Fruit fly (Drosophila melanogaster) whole organism, embryonic: ENCODE results near the gene hll.

Source experiments
- ATbp ChIP-seq: fragments of 200-800 bp; sonication (Bioruptor generic); optimal IDR thresholded peaks from 2 replicates; lab custom pipeline; 2017; ENCODE audit warnings: missing biosample characterization, mild to moderate bottlenecking, missing genetic modification characterization, missing genetic modification reagents
- Ada2b ChIP-seq: fragments of 200-800 bp; sonication (Bioruptor generic); IDR thresholded peaks from 2 replicates; pipeline ENCODE4 v1.3.6; 2022; ENCODE audit warnings: missing biosample characterization, missing genetic modification characterization
- Atf-2 ChIP-seq: fragments of 200-800 bp; sonication (Bioruptor generic); optimal IDR thresholded peaks from 2 replicates; lab custom pipeline; 2016; ENCODE audit warnings: missing biosample characterization, missing genetic modification characterization
- BtbVII ChIP-seq: fragments of 200-800 bp; sonication (Bioruptor generic); optimal IDR thresholded peaks from 3 replicates; lab custom pipeline; 2017; ENCODE audit warnings: missing biosample characterization, mild to moderate bottlenecking, missing genetic modification characterization
- CG10209 ChIP-seq: fragments of 200-800 bp; sonication (Bioruptor generic); optimal IDR thresholded peaks from 3 replicates; lab custom pipeline; 2017; ENCODE audit warnings: missing biosample characterization, mild to moderate bottlenecking, missing genetic modification characterization, missing genetic modification reagents
- CG1024 ChIP-seq: fragments of 200-800 bp; sonication (Bioruptor generic); IDR thresholded peaks from 2 replicates; pipeline ENCODE4 v1.3.6; 2022; ENCODE audit warnings: missing biosample characterization, missing genetic modification characterization
- CG10565 ChIP-seq: fragments of 200-800 bp; sonication (Bioruptor generic); optimal IDR thresholded peaks from 3 replicates; lab custom pipeline; 2016; ENCODE audit warnings: missing biosample characterization, mild to moderate bottlenecking, missing genetic modification characterization
- CG10959 ChIP-seq: fragments of 200-800 bp; sonication (Bioruptor generic); IDR thresholded peaks from 2 replicates; pipeline ENCODE4 v1.3.6; 2022; ENCODE audit warnings: missing biosample characterization, missing genetic modification characterization
- CG10979 ChIP-seq: fragments of 200-800 bp; sonication (Bioruptor generic); optimal IDR thresholded peaks from 2 replicates; lab custom pipeline; 2018; ENCODE audit warnings: missing biosample characterization, mild to moderate bottlenecking, missing genetic modification characterization, moderate library complexity
- CG11093 ChIP-seq: fragments of 200-800 bp; sonication (Bioruptor generic); IDR thresholded peaks from 3 replicates; pipeline ENCODE4 v1.3.6; 2022; ENCODE audit warnings: missing biosample characterization, missing genetic modification characterization
- CG14441 ChIP-seq: fragments of 200-800 bp; sonication (Bioruptor generic); IDR thresholded peaks from 2 replicates; pipeline ENCODE4 v1.3.6; 2022; ENCODE audit warnings: missing biosample characterization, missing genetic modification characterization
- CG14965 ChIP-seq: fragments of 200-800 bp; sonication (Bioruptor generic); optimal IDR thresholded peaks from 2 replicates; lab custom pipeline; 2016; ENCODE audit warnings: missing biosample characterization, missing genetic modification characterization, borderline replicate concordance
- CG15073 ChIP-seq: fragments of 200-800 bp; sonication (Bioruptor generic); optimal IDR thresholded peaks from 2 replicates; lab custom pipeline; 2016; ENCODE audit warnings: missing biosample characterization, missing genetic modification characterization
- CG15601 ChIP-seq: fragments of 200-800 bp; sonication (Bioruptor generic); optimal IDR thresholded peaks from 3 replicates; lab custom pipeline; 2019; ENCODE audit warnings: missing biosample characterization, mild to moderate bottlenecking, missing genetic modification characterization, moderate library complexity
- CG1602 ChIP-seq: fragments of 200-800 bp; sonication (Bioruptor generic); optimal IDR thresholded peaks from 3 replicates; lab custom pipeline; 2016; ENCODE audit warnings: missing biosample characterization, missing genetic modification characterization
- CG17802 ChIP-seq: fragments of 200-800 bp; sonication (Bioruptor generic); optimal IDR thresholded peaks from 2 replicates; lab custom pipeline; 2018; ENCODE audit warnings: missing biosample characterization, mild to moderate bottlenecking, missing genetic modification characterization, moderate library complexity
- CG17829 ChIP-seq: fragments of 200-800 bp; optimal IDR thresholded peaks from 2 replicates; lab custom pipeline; 2019; ENCODE audit warnings: missing biosample characterization, mild to moderate bottlenecking, missing genetic modification characterization, moderate library complexity
- CG18476 ChIP-seq: fragments of 200-800 bp; sonication (Bioruptor generic); optimal IDR thresholded peaks from 2 replicates; lab custom pipeline; 2016; ENCODE audit warnings: missing biosample characterization, mild to moderate bottlenecking, missing genetic modification characterization
- CG18764 ChIP-seq: fragments of 200-800 bp; sonication (Bioruptor generic); optimal IDR thresholded peaks from 3 replicates; lab custom pipeline; 2016; ENCODE audit warnings: missing biosample characterization, missing genetic modification characterization
- CG3065 ChIP-seq: fragments of 200-800 bp; sonication (Bioruptor generic); optimal IDR thresholded peaks from 2 replicates; lab custom pipeline; 2016; ENCODE audit warnings: missing biosample characterization, missing genetic modification characterization
- CG31365 ChIP-seq: fragments of 200-800 bp; sonication (Bioruptor generic); optimal IDR thresholded peaks from 2 replicates; lab custom pipeline; 2018; ENCODE audit warnings: missing biosample characterization, mild to moderate bottlenecking, missing genetic modification characterization
- CG34376 ChIP-seq: fragments of 200-800 bp; sonication (Bioruptor generic); optimal IDR thresholded peaks from 2 replicates; lab custom pipeline; 2018; ENCODE audit warnings: missing biosample characterization, mild to moderate bottlenecking, missing genetic modification characterization
- CG6654 ChIP-seq: fragments of 200-800 bp; sonication (Bioruptor generic); optimal IDR thresholded peaks from 2 replicates; lab custom pipeline; 2017; ENCODE audit warnings: missing biosample characterization, mild to moderate bottlenecking, missing genetic modification characterization
- CG6765 ChIP-seq: fragments of 200-800 bp; sonication (Bioruptor generic); optimal IDR thresholded peaks from 3 replicates; lab custom pipeline; 2017; ENCODE audit warnings: missing biosample characterization, mild to moderate bottlenecking, missing genetic modification characterization
- CG7357 ChIP-seq: fragments of 200-800 bp; sonication (Bioruptor generic); IDR thresholded peaks from 3 replicates; pipeline ENCODE4 v1.3.6; 2022; ENCODE audit warnings: missing biosample characterization, missing genetic modification characterization
- CG7839 ChIP-seq: fragments of 200-800 bp; sonication (Bioruptor generic); optimal IDR thresholded peaks from 3 replicates; lab custom pipeline; 2018; ENCODE audit warnings: missing biosample characterization, mild to moderate bottlenecking, missing genetic modification characterization, moderate library complexity
- CG8478 ChIP-seq: fragments of >200 bp; optimal IDR thresholded peaks from 2 replicates; lab custom pipeline; 2018
- Chrac-16 ChIP-seq: fragments of 200-800 bp; sonication (Bioruptor generic); optimal IDR thresholded peaks from 3 replicates; lab custom pipeline; 2016; ENCODE audit warnings: missing biosample characterization, missing genetic modification characterization
- Ets65A ChIP-seq: fragments of 200-800 bp; sonication (Bioruptor generic); peaks from one replicate; lab custom pipeline; 2016; ENCODE audit warnings: missing biosample characterization, missing genetic modification characterization
- Gug ChIP-seq: fragments of 200-800 bp; sonication (Bioruptor generic); IDR thresholded peaks from 4 replicates; pipeline ENCODE4 v1.3.6; 2022; ENCODE audit warnings: missing biosample characterization, missing genetic modification characterization
- H15 ChIP-seq: fragments of 200-800 bp; sonication (Bioruptor generic); IDR thresholded peaks from 3 replicates; pipeline ENCODE4 v1.3.6; 2022; ENCODE audit warnings: missing biosample characterization, missing genetic modification characterization
- HLH4C ChIP-seq: fragments of 200-800 bp; sonication (Bioruptor generic); IDR thresholded peaks from 3 replicates; pipeline ENCODE4 v1.3.6; 2022; ENCODE audit warnings: missing biosample characterization, missing genetic modification characterization; ENCODE audit not compliant: partially characterized antibody
- HLHmδ ChIP-seq: fragments of 200-800 bp; sonication (Bioruptor generic); optimal IDR thresholded peaks from 2 replicates; lab custom pipeline; 2018; ENCODE audit warnings: missing biosample characterization, mild to moderate bottlenecking, missing genetic modification characterization, moderate library complexity
- MBD-R2 ChIP-seq: fragments of 200-800 bp; sonication (Bioruptor generic); IDR thresholded peaks from 2 replicates; pipeline ENCODE4 v1.3.6; 2022; ENCODE audit warnings: missing biosample characterization, missing genetic modification characterization
- Mes4 ChIP-seq: fragments of 200-800 bp; sonication (Bioruptor generic); optimal IDR thresholded peaks from 2 replicates; lab custom pipeline; 2016; ENCODE audit warnings: missing biosample characterization, missing genetic modification characterization
- Ptx1 ChIP-seq: fragments of 200-800 bp; sonication (Bioruptor generic); IDR thresholded peaks from 2 replicates; pipeline ENCODE4 v1.3.6; 2022; ENCODE audit warnings: missing biosample characterization, missing genetic modification characterization
- Scr ChIP-seq: fragments of 200-800 bp; sonication (Bioruptor generic); IDR thresholded peaks from 2 replicates; pipeline ENCODE4 v1.3.6; 2022; ENCODE audit warnings: missing biosample characterization, missing genetic modification characterization; ENCODE audit not compliant: partially characterized antibody
- Sox102F ChIP-seq: fragments of 200-800 bp; sonication (Bioruptor generic); optimal IDR thresholded peaks from 2 replicates; lab custom pipeline; 2018; ENCODE audit warnings: missing biosample characterization, mild to moderate bottlenecking, missing genetic modification characterization, moderate library complexity
- Trl ChIP-seq, 3 experiments: fragments of >200 bp in 2 of 3; fragments of 200-800 bp in 1 of 3; sonication (Bioruptor generic) in 1 of 3; optimal IDR thresholded peaks; 2 replicates in 1 of 3; 3 replicates in 2 of 3; lab custom pipeline; 2016 to 2017; ENCODE audit warnings: missing biosample characterization in 1 of 3, missing genetic modification characterization in 1 of 3
- bigmax ChIP-seq: fragments of 200-800 bp; sonication (Bioruptor generic); optimal IDR thresholded peaks from 2 replicates; lab custom pipeline; 2018; ENCODE audit warnings: missing biosample characterization, mild to moderate bottlenecking, missing genetic modification characterization
- gce ChIP-seq: fragments of 200-800 bp; sonication (Bioruptor generic); IDR thresholded peaks from 3 replicates; pipeline ENCODE4 v1.3.6; 2022; ENCODE audit warnings: missing biosample characterization, missing genetic modification characterization
- kay ChIP-seq: fragments of 200-800 bp; sonication (Bioruptor generic); optimal IDR thresholded peaks from 2 replicates; lab custom pipeline; 2016; ENCODE audit warnings: missing biosample characterization, missing genetic modification characterization
- lilli ChIP-seq: fragments of 200-800 bp; sonication (Bioruptor generic); optimal IDR thresholded peaks from 3 replicates; lab custom pipeline; 2016; ENCODE audit warnings: missing biosample characterization, missing genetic modification characterization
- mirr ChIP-seq: fragments of 200-800 bp; sonication (Bioruptor generic); optimal IDR thresholded peaks from 3 replicates; lab custom pipeline; 2018; ENCODE audit warnings: missing biosample characterization, mild to moderate bottlenecking, missing genetic modification characterization
- pum ChIP-seq: fragments of 200-800 bp; sonication (Bioruptor generic); optimal IDR thresholded peaks from 2 replicates; lab custom pipeline; 2016; ENCODE audit warnings: missing biosample characterization, missing genetic modification characterization
- run ChIP-seq: fragments of 200-800 bp; sonication (Bioruptor generic); optimal IDR thresholded peaks from 3 replicates; lab custom pipeline; 2018; ENCODE audit warnings: missing biosample characterization, mild to moderate bottlenecking, missing genetic modification characterization
- sima ChIP-seq: fragments of 200-800 bp; sonication (Bioruptor generic); optimal IDR thresholded peaks from 2 replicates; lab custom pipeline; 2016; ENCODE audit warnings: missing biosample characterization, missing genetic modification characterization
- sr ChIP-seq: fragments of 200-800 bp; sonication (Bioruptor generic); IDR thresholded peaks from 3 replicates; pipeline ENCODE4 v1.3.6; 2022; ENCODE audit warnings: missing biosample characterization, missing genetic modification characterization
- tna ChIP-seq: fragments of 200-800 bp; sonication (Bioruptor generic); IDR thresholded peaks from 2 replicates; pipeline ENCODE4 v1.3.6; 2022; ENCODE audit warnings: missing biosample characterization, missing genetic modification characterization; ENCODE audit not compliant: partially characterized antibody
- tup ChIP-seq: fragments of 200-800 bp; sonication (Bioruptor generic); optimal IDR thresholded peaks from 2 replicates; lab custom pipeline; 2016; ENCODE audit warnings: missing biosample characterization, mild to moderate bottlenecking, missing genetic modification characterization, moderate library complexity

hll gene

DNA sequence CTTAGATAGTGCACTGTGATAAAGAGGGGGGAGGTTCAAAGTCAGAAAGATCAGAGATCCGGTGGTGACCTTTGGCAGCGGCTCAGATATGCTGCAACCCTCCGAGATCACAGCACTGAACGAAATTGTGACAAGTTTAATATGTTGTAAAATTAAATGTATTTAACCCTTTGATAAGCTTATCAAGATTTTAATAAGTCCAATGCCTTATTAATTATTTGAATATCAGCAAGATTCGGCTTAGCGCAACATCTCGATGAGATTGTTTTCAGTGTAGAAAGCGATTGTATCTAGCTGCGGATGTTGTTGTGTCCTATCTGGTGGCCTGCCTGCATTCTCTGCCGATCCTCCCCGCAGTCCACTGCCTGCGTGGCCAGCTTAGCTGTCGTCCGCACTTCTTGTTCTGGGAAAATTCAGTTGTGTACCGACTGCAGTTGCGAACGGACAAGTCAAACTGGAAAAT, 20.4 kb downstream of the hll start, which contains the start of gene NimC4 (continued):
- TF ChIP-seq gce (GFP tag; lab: Robert Waterston, UW) = peak; percentile 46; the same call in 1 of the 3 replicates
- TF ChIP-seq Sox102F (GFP tag; lab: Kevin White, UChicago) = peak; percentile 47
- peak; percentile 78 for TF ChIP-seq CG7839
- TF ChIP-seq mirr (GFP tag; lab: Kevin White, UChicago) = no peak
- TF ChIP-seq CG1602 (GFP tag; lab: Kevin White, UChicago) = peak; percentile 85
- TF ChIP-seq Trl (optimal IDR thresholded peaks at IDR 0.05; lab: Kevin White, UChicago) = no peak
- TF ChIP-seq Trl (GFP tag; optimal IDR thresholded peaks at IDR 0.05; lab: Kevin White, UChicago) = peak; percentile 81
- peak; percentile 36 for TF ChIP-seq CG15073
- peak; percentile 46 for TF ChIP-seq CG15601
- TF ChIP-seq CG34376 (GFP tag; lab: Kevin White, UChicago) = no peak
- no peak for TF ChIP-seq CG6654 (GFP tag; lab: Kevin White, UChicago)
- TF ChIP-seq CG10959 = peak; percentile 96
- TF ChIP-seq MBD-R2 (GFP tag; lab: Robert Waterston, UW) = no peak
- TF ChIP-seq Ada2b (GFP tag; lab: Robert Waterston, UW) = no peak; the same call in 1 of the 2 replicates
- TF ChIP-seq Ets65A (GFP tag; lab: Kevin White, UChicago) = peak; percentile 94
- TF ChIP-seq pum (GFP tag; lab: Kevin White, UChicago) = peak; percentile 84
- TF ChIP-seq CG6765 (GFP tag; lab: Kevin White, UChicago) = no peak
- TF ChIP-seq CG3065 (GFP tag; lab: Kevin White, UChicago) = peak; percentile 51
- TF ChIP-seq sr (GFP tag; lab: Robert Waterston, UW) = no peak
- no peak for TF ChIP-seq CG8478
- peak; percentile 70 for TF ChIP-seq Atf-2 (GFP tag; lab: Kevin White, UChicago)
- peak; percentile 89 for TF ChIP-seq Chrac-16
- 0 out of 3 replicates have a peak, but pooled peaks have one; percentile 55 for TF ChIP-seq CG11093 (GFP tag; lab: Robert Waterston, UW)
- TF ChIP-seq Mes4 (GFP tag; lab: Kevin White, UChicago) = peak; percentile 63
- TF ChIP-seq HLHmδ (GFP tag; lab: Kevin White, UChicago) = no peak
- TF ChIP-seq CG18476 = peak; percentile 45
- peak; percentile 94 for TF ChIP-seq CG10979 (tag; lab: Kevin White, UChicago)
- TF ChIP-seq CG14441 (GFP tag; lab: Robert Waterston, UW) = 0 out of 2 replicates have a peak, but pooled peaks have one; percentile 32
- no peak for TF ChIP-seq CG31365
- TF ChIP-seq ATbp = peak; percentile 43
- peak; percentile 77 for TF ChIP-seq lilli
- TF ChIP-seq kay (GFP tag; lab: Kevin White, UChicago) = peak; percentile 31
- TF ChIP-seq HLH4C (GFP tag; lab: Robert Waterston, UW) = no peak
- TF ChIP-seq CG7357 (GFP tag; lab: Robert Waterston, UW) = peak; percentile 57; the same call in 1 of the 3 replicates
- peak; percentile 48 for TF ChIP-seq CG14965 (GFP tag; lab: Kevin White, UChicago)
- peak; percentile 45 for TF ChIP-seq CG10565 (GFP tag; lab: Kevin White, UChicago)
- TF ChIP-seq BtbVII (GFP tag; lab: Kevin White, UChicago) = no peak
- TF ChIP-seq CG17802 = peak; percentile 28
- TF ChIP-seq CG1024 = peak; percentile 57; the same call in 1 of the 2 replicates
- peak; percentile 57; the same call in 2 of the 4 replicates for TF ChIP-seq Gug (GFP tag; lab: Robert Waterston, UW)
- TF ChIP-seq CG18764 = peak; percentile 52
- TF ChIP-seq sima (GFP tag; lab: Kevin White, UChicago) = no peak
- no peak for TF ChIP-seq run (tag; lab: Kevin White, UChicago)
- peak; percentile 33 for TF ChIP-seq tup (GFP tag; lab: Kevin White, UChicago)
- 0 out of 3 replicates have a peak, but pooled peaks have one; percentile 46 for TF ChIP-seq H15 (GFP tag; lab: Robert Waterston, UW)
- no peak for TF ChIP-seq bigmax (GFP tag; lab: Kevin White, UChicago)
- no peak for TF ChIP-seq tna (GFP tag; lab: Robert Waterston, UW)
- peak; percentile 52; the same call in 1 of the 2 replicates for TF ChIP-seq Ptx1 (GFP tag; lab: Robert Waterston, UW)
- no peak for TF ChIP-seq Scr
- peak; percentile 76 for TF ChIP-seq CG10209
- peak; percentile 95 for TF ChIP-seq CG17829 (tag; lab: Kevin White, UChicago)
